Worm (Caenorhabditis elegans) whole organism, late embryonic: ENCODE results near the gene Y32F6A.5.
A peak's percentile ranks its signal among the peaks of the same experiment; 100 is the strongest.

Experiments
- C08G9.2 ChIP-seq: sonication (generic microtip); optimal IDR thresholded peaks from 2 replicates; lab custom pipeline; 2016; ENCODE audit warnings: mild to moderate bottlenecking, missing genetic modification characterization, moderate library complexity, missing compliant biosample characterization
- C38D4.7 ChIP-seq: fragments of 200-800 bp; sonication (Bioruptor generic); optimal IDR thresholded peaks from 2 replicates; lab custom pipeline; 2018; ENCODE audit warnings: mild to moderate bottlenecking, missing genetic modification characterization, moderate library complexity, missing compliant biosample characterization
- F13H6.1 ChIP-seq: sonication (generic microtip); optimal IDR thresholded peaks from 2 replicates; lab custom pipeline; 2016; ENCODE audit warnings: missing genetic modification characterization, missing compliant biosample characterization
- T23F11.4 ChIP-seq: fragments of 200-800 bp; sonication (Bioruptor generic); optimal IDR thresholded peaks from 2 replicates; lab custom pipeline; 2018; ENCODE audit warnings: mild to moderate bottlenecking, missing genetic modification characterization, missing compliant biosample characterization
- ama-1 ChIP-seq: fragments of 150-350 bp; optimal IDR thresholded peaks from 2 replicates; lab custom pipeline; 2014
- ceh-14 ChIP-seq: sonication (generic microtip); optimal IDR thresholded peaks from 2 replicates; lab custom pipeline; 2016; ENCODE audit warnings: missing genotype, missing genetic modification characterization, missing compliant biosample characterization
- ceh-18 ChIP-seq: sonication (generic microtip); optimal IDR thresholded peaks from 2 replicates; lab custom pipeline; 2016; ENCODE audit warnings: missing genetic modification characterization, missing compliant biosample characterization
- ceh-19 ChIP-seq: fragments of 200-800 bp; sonication (Bioruptor generic); optimal IDR thresholded peaks from 2 replicates; lab custom pipeline; 2018; ENCODE audit warnings: mild to moderate bottlenecking, missing genetic modification characterization, missing compliant biosample characterization
- ceh-2 ChIP-seq: sonication (generic microtip); optimal IDR thresholded peaks from 2 replicates; lab custom pipeline; 2016; ENCODE audit warnings: missing genotype, missing genetic modification characterization, missing compliant biosample characterization
- ceh-22 ChIP-seq: sonication (generic microtip); optimal IDR thresholded peaks from 2 replicates; lab custom pipeline; 2017; ENCODE audit warnings: missing biosample characterization, missing genetic modification characterization
- ceh-24 ChIP-seq: sonication (generic microtip); optimal IDR thresholded peaks from 2 replicates; lab custom pipeline; 2016; ENCODE audit warnings: mild to moderate bottlenecking, missing genetic modification characterization, missing compliant biosample characterization
- ceh-30 ChIP-seq: fragments of 150-350 bp; optimal IDR thresholded peaks from 2 replicates; lab custom pipeline; 2014; ENCODE audit warnings: missing biosample characterization, missing genetic modification characterization
- ceh-31 ChIP-seq: sonication (generic microtip); optimal IDR thresholded peaks from 2 replicates; lab custom pipeline; 2016; ENCODE audit warnings: missing genetic modification characterization, missing compliant biosample characterization
- ceh-6 ChIP-seq: fragments of 200-800 bp; sonication (Bioruptor generic); optimal IDR thresholded peaks from 2 replicates; lab custom pipeline; 2018; ENCODE audit warnings: mild to moderate bottlenecking, missing genetic modification characterization, missing compliant biosample characterization
- ceh-9 ChIP-seq: sonication (generic microtip); optimal IDR thresholded peaks from 2 replicates; lab custom pipeline; 2016; ENCODE audit warnings: mild to moderate bottlenecking, missing genetic modification characterization, inconsistent platforms, missing compliant biosample characterization
- dmd-4 ChIP-seq: sonication (generic microtip); optimal IDR thresholded peaks from 2 replicates; lab custom pipeline; 2016; ENCODE audit warnings: borderline replicate concordance, missing genetic modification characterization, missing compliant biosample characterization
- ets-4 ChIP-seq: sonication (generic microtip); optimal IDR thresholded peaks from 2 replicates; lab custom pipeline; 2016; ENCODE audit warnings: missing genetic modification characterization, missing compliant biosample characterization
- eyg-1 ChIP-seq: sonication (generic microtip); optimal IDR thresholded peaks from 2 replicates; lab custom pipeline; 2016; ENCODE audit warnings: missing genotype, missing genetic modification characterization, missing compliant biosample characterization
- fax-1 ChIP-seq: sonication (generic microtip); optimal IDR thresholded peaks from 2 replicates; lab custom pipeline; 2016; ENCODE audit warnings: missing genotype, missing genetic modification characterization, missing compliant biosample characterization
- fkh-10 ChIP-seq: fragments of 150-350 bp; optimal IDR thresholded peaks from 2 replicates; lab custom pipeline; 2014; ENCODE audit warnings: missing biosample characterization, missing genetic modification reagents, missing genetic modification characterization
- fkh-6 ChIP-seq: sonication (generic microtip); optimal IDR thresholded peaks from 2 replicates; lab custom pipeline; 2016; ENCODE audit warnings: missing genetic modification characterization, missing compliant biosample characterization
- hlh-13 ChIP-seq: fragments of 200-800 bp; sonication (Bioruptor generic); optimal IDR thresholded peaks from 2 replicates; lab custom pipeline; 2018; ENCODE audit warnings: mild to moderate bottlenecking, missing genetic modification characterization, missing compliant biosample characterization
- hlh-30 ChIP-seq: sonication (generic microtip); optimal IDR thresholded peaks from 2 replicates; lab custom pipeline; 2017; ENCODE audit warnings: antibody characterized with exemption, missing genetic modification characterization, missing compliant biosample characterization; ENCODE audit not compliant: insufficient read depth
- hlh-8 ChIP-seq: sonication (generic microtip); optimal IDR thresholded peaks from 2 replicates; lab custom pipeline; 2016; ENCODE audit warnings: missing genotype, missing genetic modification characterization, missing compliant biosample characterization
- lim-6 ChIP-seq: sonication (generic microtip); optimal IDR thresholded peaks from 2 replicates; lab custom pipeline; 2016; ENCODE audit warnings: missing genetic modification characterization, missing compliant biosample characterization
- madf-2 ChIP-seq: sonication (generic microtip); optimal IDR thresholded peaks from 2 replicates; lab custom pipeline; 2017; ENCODE audit warnings: missing genetic modification characterization, missing compliant biosample characterization
- nfya-1 ChIP-seq: sonication (generic microtip); optimal IDR thresholded peaks from 2 replicates; lab custom pipeline; 2017; ENCODE audit warnings: missing genetic modification characterization, mild to moderate bottlenecking, missing compliant biosample characterization, antibody characterized with exemption, moderate library complexity
- npax-4 ChIP-seq: sonication (generic microtip); optimal IDR thresholded peaks from 2 replicates; lab custom pipeline; 2016; ENCODE audit warnings: missing genetic modification characterization, missing compliant biosample characterization
- odd-2 ChIP-seq: sonication (generic microtip); optimal IDR thresholded peaks from 2 replicates; lab custom pipeline; 2017; ENCODE audit warnings: antibody characterized with exemption, mild to moderate bottlenecking, missing genetic modification characterization, missing compliant biosample characterization
- pat-9 ChIP-seq: fragments of 200-800 bp; sonication (Bioruptor generic); optimal IDR thresholded peaks from 2 replicates; lab custom pipeline; 2018; ENCODE audit warnings: mild to moderate bottlenecking, missing genetic modification characterization, moderate library complexity, missing compliant biosample characterization
- pax-1 ChIP-seq: fragments of 150-350 bp; optimal IDR thresholded peaks from 2 replicates; lab custom pipeline; 2014; ENCODE audit warnings: missing biosample characterization, missing genetic modification characterization
- pqm-1 ChIP-seq: sonication (generic microtip); optimal IDR thresholded peaks from 2 replicates; lab custom pipeline; 2016; ENCODE audit warnings: missing genetic modification characterization, missing compliant biosample characterization
- pros-1 ChIP-seq: fragments of 150-350 bp; optimal IDR thresholded peaks from 2 replicates; lab custom pipeline; 2014; ENCODE audit warnings: missing biosample characterization, missing genetic modification reagents, missing genetic modification characterization
- ref-2 ChIP-seq: sonication (generic microtip); optimal IDR thresholded peaks from 2 replicates; lab custom pipeline; 2016; ENCODE audit warnings: missing genetic modification characterization, missing compliant biosample characterization
- rnt-1 ChIP-seq: sonication (generic microtip); optimal IDR thresholded peaks from 2 replicates; lab custom pipeline; 2016; ENCODE audit warnings: missing genetic modification characterization, missing compliant biosample characterization
- sdc-2 ChIP-seq: sonication (generic microtip); optimal IDR thresholded peaks from 2 replicates; lab custom pipeline; 2016; ENCODE audit warnings: missing genotype, missing genetic modification characterization, missing compliant biosample characterization
- sox-2 ChIP-seq: fragments of 200-800 bp; sonication (Bioruptor generic); IDR thresholded peaks from 2 replicates; pipeline ENCODE4 v1.3.6; 2022; ENCODE audit warnings: missing genetic modification reagents, missing genetic modification characterization, missing compliant biosample characterization
- sox-4 ChIP-seq: sonication (generic microtip); optimal IDR thresholded peaks from 2 replicates; lab custom pipeline; 2017; ENCODE audit warnings: mild to moderate bottlenecking, missing genetic modification characterization, inconsistent platforms, missing compliant biosample characterization
- tbx-2 ChIP-seq: sonication (generic microtip); optimal IDR thresholded peaks from 2 replicates; lab custom pipeline; 2016; ENCODE audit warnings: missing genetic modification characterization, missing compliant biosample characterization
- ttx-3 ChIP-seq: sonication (generic microtip); optimal IDR thresholded peaks from 2 replicates; lab custom pipeline; 2016; ENCODE audit warnings: missing genetic modification reagents, missing genetic modification characterization, missing compliant biosample characterization
- unc-3 ChIP-seq, 2 experiments: fragments of 200-800 bp in 1 of 2; sonication (Bioruptor generic) in 1 of 2; sonication (generic microtip) in 1 of 2; conservative IDR thresholded peaks in 1 of 2; optimal IDR thresholded peaks in 1 of 2; 2 replicates each; pipeline versions ENCODE4 v1.3.6 to Lab custom; 2016 to 2022; ENCODE audit warnings: missing compliant biosample characterization in 2 of 2, missing genetic modification characterization in 2 of 2, missing genetic modification reagents in 1 of 2
- unc-42 ChIP-seq: sonication (generic microtip); optimal IDR thresholded peaks from 2 replicates; lab custom pipeline; 2016; ENCODE audit warnings: missing genotype, missing genetic modification characterization, missing compliant biosample characterization
- unc-55 ChIP-seq: sonication (generic microtip); optimal IDR thresholded peaks from 2 replicates; lab custom pipeline; 2017; ENCODE audit warnings: missing biosample characterization, missing genetic modification reagents, missing genetic modification characterization
- unc-86 ChIP-seq: sonication (generic microtip); optimal IDR thresholded peaks from 2 replicates; lab custom pipeline; 2016; ENCODE audit warnings: missing genetic modification characterization, missing compliant biosample characterization
- zip-5 ChIP-seq: sonication (generic microtip); optimal IDR thresholded peaks from 2 replicates; lab custom pipeline; 2016; ENCODE audit warnings: missing genetic modification characterization, missing compliant biosample characterization
- ztf-16 ChIP-seq: sonication (generic microtip); optimal IDR thresholded peaks from 2 replicates; lab custom pipeline; 2017; ENCODE audit warnings: missing genetic modification characterization, missing compliant biosample characterization

The Y32F6A.5 gene

DNA sequence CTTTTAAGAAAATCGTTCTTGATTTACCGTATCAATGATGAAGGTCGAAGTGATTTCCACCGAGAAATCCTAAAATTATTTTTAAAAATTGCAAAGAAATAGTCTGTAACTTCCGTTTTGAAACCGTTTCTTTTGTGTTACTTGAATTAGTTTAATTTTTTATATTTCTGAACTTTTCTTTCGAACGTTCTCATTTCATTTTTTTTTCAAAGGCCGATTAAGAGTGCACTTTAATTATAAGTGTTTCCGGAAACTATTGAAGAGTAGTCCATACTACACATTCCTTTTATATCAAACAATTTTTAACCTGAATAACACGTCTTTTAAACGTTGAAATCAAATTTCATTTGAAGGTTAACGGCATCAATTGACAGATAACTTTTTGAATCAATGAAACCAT is 14.3 kb upstream of the Y32F6A.5 start:
- TF ChIP-seq zip-5 (tag; lab: Kevin White, UChicago) (no peak), tbx-2 (no peak), ama-1 (lab: Kevin White, UChicago) (no peak), npax-4 (tag; lab: Kevin White, UChicago) (no peak), ceh-31 (tag; lab: Kevin White, UChicago) (no peak), ref-2 (no peak), hlh-8 (tag; lab: Kevin White, UChicago) (no peak), pqm-1 (tag; lab: Kevin White, UChicago) (no peak), unc-86 (no peak), unc-3 (GFP tag; conservative IDR thresholded peaks at IDR 0.05; lab: Robert Waterston, UW) (no peak), unc-3 (tag; optimal IDR thresholded peaks at IDR 0.05; lab: Kevin White, UChicago) (no peak), ceh-2 (tag; lab: Kevin White, UChicago) (no peak), F13H6.1 (tag; lab: Kevin White, UChicago) (no peak), ceh-19 (GFP tag; lab: Kevin White, UChicago) (no peak), fax-1 (tag; lab: Kevin White, UChicago) (no peak), sox-4 (tag; lab: Kevin White, UChicago) (no peak), hlh-13 (GFP tag; lab: Kevin White, UChicago) (no peak), pat-9 (tag; lab: Kevin White, UChicago) (no peak)

DNA sequence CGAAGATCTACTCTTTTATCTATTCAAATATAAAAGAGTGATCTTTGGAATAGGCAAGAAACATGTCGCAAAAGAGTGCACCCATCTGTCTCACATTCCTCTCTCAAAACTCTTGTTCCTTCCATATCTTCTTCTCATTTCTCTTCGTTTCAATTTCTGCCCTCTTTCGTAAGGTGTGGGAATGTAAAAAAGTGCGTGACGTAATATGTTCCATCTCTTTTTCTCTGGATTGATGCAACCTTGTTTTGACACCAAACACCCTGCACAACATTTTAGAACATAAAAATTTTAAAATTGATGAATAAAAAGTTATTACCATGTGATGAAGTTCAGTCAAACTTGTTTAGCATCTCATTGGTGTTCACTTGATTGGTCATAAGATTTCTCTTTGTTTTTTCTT is 13.7 kb upstream of the Y32F6A.5 start:
- TF ChIP-seq hlh-30 (tag; lab: Kevin White, UChicago), result no peak
- TF ChIP-seq ceh-2 (tag; lab: Kevin White, UChicago), result no peak
- no peak for TF ChIP-seq ama-1 (lab: Kevin White, UChicago)
- TF ChIP-seq fkh-10, result no peak
- TF ChIP-seq tbx-2, result no peak
- TF ChIP-seq npax-4 (tag; lab: Kevin White, UChicago), result no peak
- no peak for TF ChIP-seq T23F11.4 (GFP tag; lab: Kevin White, UChicago)
- no peak for TF ChIP-seq sox-2 (GFP tag; lab: Robert Waterston, UW)
- TF ChIP-seq ceh-24, result no peak
- no peak for TF ChIP-seq sox-4 (tag; lab: Kevin White, UChicago)
- TF ChIP-seq unc-86, result no peak
- TF ChIP-seq rnt-1 (tag; lab: Kevin White, UChicago), result no peak
- TF ChIP-seq odd-2, result no peak
- TF ChIP-seq ceh-9 (tag; lab: Kevin White, UChicago), result no peak
- TF ChIP-seq C38D4.7 (GFP tag; lab: Kevin White, UChicago), result no peak
- TF ChIP-seq lim-6 (tag; lab: Kevin White, UChicago), result no peak
- TF ChIP-seq ets-4 (tag; lab: Kevin White, UChicago), result no peak
- no peak for TF ChIP-seq ceh-31 (tag; lab: Kevin White, UChicago)
- no peak for TF ChIP-seq eyg-1 (tag; lab: Kevin White, UChicago)
- TF ChIP-seq hlh-13 (GFP tag; lab: Kevin White, UChicago), result no peak

DNA sequence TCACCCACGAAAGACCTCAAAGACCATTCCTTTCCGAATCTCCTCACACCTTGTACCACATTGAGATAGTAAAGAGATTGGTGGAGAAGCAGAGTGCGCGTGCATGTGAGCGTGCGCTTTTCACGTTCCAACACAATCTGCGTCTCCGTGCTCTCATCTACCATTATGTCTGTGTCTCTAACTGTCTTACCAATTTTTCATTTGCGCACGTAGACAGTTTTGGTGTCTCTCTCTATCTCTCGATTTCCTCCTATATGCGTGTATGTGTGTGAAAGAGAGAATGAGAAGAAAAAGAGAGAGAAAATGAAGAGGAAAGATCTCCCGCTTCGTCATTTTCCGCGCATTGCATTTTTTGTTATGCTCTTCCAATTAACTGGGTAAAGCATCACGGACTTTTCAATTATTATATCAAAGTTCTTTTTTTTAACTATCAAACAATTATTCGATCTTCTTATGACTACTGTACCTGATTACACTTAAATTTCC is 13.2 kb upstream of the Y32F6A.5 start:
- TF ChIP-seq ceh-22 (tag; lab: Kevin White, UChicago) (peak; percentile 12), unc-55 (GFP tag; lab: Kevin White, UChicago) (peak; percentile 83), ceh-2 (tag; lab: Kevin White, UChicago) (peak; percentile 41), sox-2 (GFP tag; lab: Robert Waterston, UW) (peak; percentile 8; the same call in 1 of the 2 replicates), pros-1 (peak; percentile 83), pax-1 (tag; lab: Kevin White, UChicago) (peak; percentile 88), F13H6.1 (tag; lab: Kevin White, UChicago) (peak; percentile 65), T23F11.4 (GFP tag; lab: Kevin White, UChicago) (peak; percentile 2), ceh-18 (tag; lab: Kevin White, UChicago) (peak; percentile 95), ref-2 (peak; percentile 91), dmd-4 (tag; lab: Kevin White, UChicago) (no peak), lim-6 (tag; lab: Kevin White, UChicago) (peak; percentile 41), hlh-30 (tag; lab: Kevin White, UChicago) (peak; percentile 95), ceh-30 (tag; lab: Kevin White, UChicago) (peak; percentile 45), ceh-6 (GFP tag; lab: Kevin White, UChicago) (no peak), madf-2 (tag; lab: Kevin White, UChicago) (no peak), sdc-2 (tag; lab: Kevin White, UChicago) (peak; percentile 63), rnt-1 (tag; lab: Kevin White, UChicago) (peak; percentile 80), ztf-16 (tag; lab: Kevin White, UChicago) (peak; percentile 58), ttx-3 (tag; lab: Kevin White, UChicago) (no peak), unc-42 (tag; lab: Kevin White, UChicago) (peak; percentile 92), hlh-8 (tag; lab: Kevin White, UChicago) (no peak), nfya-1 (peak; percentile 96), ets-4 (tag; lab: Kevin White, UChicago) (peak; percentile 64), fkh-6 (tag; lab: Kevin White, UChicago) (peak; percentile 46), C08G9.2 (peak; percentile 35), ceh-14 (tag; lab: Kevin White, UChicago) (peak; percentile 50), tbx-2 (peak; percentile 91)
